Fruit fly (Drosophila melanogaster) whole organism: ENCODE data around the gene Atpalpha.

Experiments used
- Dll ChIP-seq: fragments of >200 bp; optimal IDR thresholded peaks from 2 replicates; lab custom pipeline; 2017
- EcR ChIP-seq, 2 experiments: fragments of >200 bp; optimal IDR thresholded peaks; 2 replicates each; lab custom pipeline; 2017; ENCODE audit warnings: missing biosample characterization in 2 of 2, missing genetic modification characterization in 2 of 2, missing genetic modification reagents in 2 of 2
- pan ChIP-seq: fragments of >200 bp; optimal IDR thresholded peaks from 2 replicates; lab custom pipeline; 2017
- psq ChIP-seq: fragments of >200 bp; optimal IDR thresholded peaks from 2 replicates; lab custom pipeline; 2017
- usp ChIP-seq: fragments of >200 bp; optimal IDR thresholded peaks from 2 replicates; lab custom pipeline; 2017; ENCODE audit warnings: missing biosample characterization, missing genetic modification characterization, mixed read lengths

DNA sequence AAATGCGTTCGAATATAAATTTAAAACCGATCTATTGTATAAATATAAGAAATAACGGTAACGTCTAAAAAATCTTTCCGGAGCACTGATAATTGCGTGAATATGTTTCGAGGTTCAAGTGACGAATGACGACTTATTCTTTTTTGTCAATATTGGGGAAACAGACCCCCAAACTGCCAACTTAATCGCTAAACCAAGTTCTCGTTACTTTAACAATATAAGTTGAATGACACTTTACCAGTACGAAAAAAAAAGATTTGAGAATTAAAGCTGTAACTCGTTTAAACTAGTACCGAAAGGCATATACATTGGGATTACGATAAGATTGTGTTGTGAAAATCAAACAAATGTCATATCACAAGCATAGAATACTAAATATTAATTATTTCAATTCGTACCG, 39.3 kb downstream of the Atpalpha start, which contains the start of gene CG43446:
- no peak for TF ChIP-seq EcR (GFP tag; optimal IDR thresholded peaks at IDR 0.05; lab: Kevin White, UChicago)
- TF ChIP-seq psq (lab: Kevin White, UChicago), result no peak
- TF ChIP-seq pan (lab: Kevin White, UChicago), result no peak
- no peak for TF ChIP-seq Dll (lab: Kevin White, UChicago)
- TF ChIP-seq usp (GFP tag; lab: Kevin White, UChicago), result no peak
